Fruit fly (Drosophila melanogaster): Measurements from ENCODE around the gene dnk.

Gene dnk

dm6 chr3R:18983614-18984185 lies 2.9 kb downstream of the dnk start, which contains the start of the genes snRNP-U1-C and gukh (continued):
- TF ChIP-seq CG15601 (tag; optimal IDR thresholded peaks at IDR 0.05) (peak; percentile 73), Mrtf (GFP tag; IDR thresholded peaks at IDR 0.05) (peak; percentile 81), NfI (GFP tag; optimal IDR thresholded peaks at IDR 0.05) (peak; percentile 89), Ada2b (GFP tag; IDR thresholded peaks at IDR 0.05) (peak; percentile 87), Aef1 (GFP tag; IDR thresholded peaks at IDR 0.05) (no peak; the same call in 2 of the 3 replicates), zf30C (GFP tag; optimal IDR thresholded peaks at IDR 0.05) (no peak), CG12659 (GFP tag; optimal IDR thresholded peaks at IDR 0.05) (peak; percentile 92), CG13296 (GFP tag; optimal IDR thresholded peaks at IDR 0.05) (peak; percentile 74), Nf-YC (tag; optimal IDR thresholded peaks at IDR 0.05) (peak; percentile 74), NC2β (GFP tag; optimal IDR thresholded peaks at IDR 0.05) (peak; percentile 38), CG6854 (GFP tag; optimal IDR thresholded peaks at IDR 0.05) (peak; percentile 18), trem (tag; optimal IDR thresholded peaks at IDR 0.05) (peak; percentile 85), al (GFP tag; IDR thresholded peaks at IDR 0.05) (peak; percentile 82), dysf (GFP tag; IDR thresholded peaks at IDR 0.05) (peak; percentile 84), Chrac-16 (GFP tag; optimal IDR thresholded peaks at IDR 0.05) (peak; percentile 82), jigr1 (GFP tag; IDR thresholded peaks at IDR 0.05) (no peak), Myb (GFP tag; optimal IDR thresholded peaks at IDR 0.05) (peak; percentile 70), B-H2 (GFP tag; optimal IDR thresholded peaks at IDR 0.05) (peak; percentile 87), CG7372 (GFP tag; IDR thresholded peaks at IDR 0.05) (peak; percentile 88), CG5953 (GFP tag; IDR thresholded peaks at IDR 0.05) (peak; percentile 85), CG15514 (GFP tag; optimal IDR thresholded peaks at IDR 0.05) (peak; percentile 79), CG10321 (GFP tag; IDR thresholded peaks at IDR 0.05) (peak; percentile 25; the same call in 1 of the 2 replicates), pnt (GFP tag; optimal IDR thresholded peaks at IDR 0.05) (peak; percentile 36), aop (GFP tag; IDR thresholded peaks at IDR 0.05) (peak; percentile 58), Fer3 (tag; optimal IDR thresholded peaks at IDR 0.05) (peak; percentile 86), Bgb (GFP tag; IDR thresholded peaks at IDR 0.05; ENCODE audit: partially characterized antibody) (peak; percentile 66), CG7839 (tag; optimal IDR thresholded peaks at IDR 0.05) (peak; percentile 82), br (optimal IDR thresholded peaks at IDR 0.05) (no peak), crol (GFP tag; IDR thresholded peaks at IDR 0.05) (no peak), bbx (GFP tag; IDR thresholded peaks at IDR 0.05; ENCODE audit: partially characterized antibody) (peak; percentile 53; the same call in 1 of the 2 replicates), ash1 (GFP tag; optimal IDR thresholded peaks at IDR 0.05) (no peak), CG14860 (GFP tag; IDR thresholded peaks at IDR 0.05; ENCODE audit: partially characterized antibody) (0 out of 3 replicates have a peak, but pooled peaks have one; percentile 32), Lpt (GFP tag; optimal IDR thresholded peaks at IDR 0.05) (no peak), CG7556 (GFP tag; optimal IDR thresholded peaks at IDR 0.05) (peak; percentile 77), CG13424 (tag; optimal IDR thresholded peaks at IDR 0.05) (peak; percentile 88), bcd (GFP tag; optimal IDR thresholded peaks at IDR 0.05) (peak; percentile 77), CG5245 (GFP tag; optimal IDR thresholded peaks at IDR 0.05) (peak; percentile 60), Deaf1 (tag; optimal IDR thresholded peaks at IDR 0.05) (peak; percentile 72), pita (GFP tag; optimal IDR thresholded peaks at IDR 0.05) (peak; percentile 95), Hr39 (optimal IDR thresholded peaks at IDR 0.05) (no peak), CG7786 (GFP tag; optimal IDR thresholded peaks at IDR 0.05) (no peak), CG11560 (tag; IDR thresholded peaks at IDR 0.05) (peak; percentile 68; the same call in 2 of the 3 replicates), sug (tag; optimal IDR thresholded peaks at IDR 0.05) (peak; percentile 80), CoRest (tag; optimal IDR thresholded peaks at IDR 0.05) (peak; percentile 82), CG9797 (GFP tag; optimal IDR thresholded peaks at IDR 0.05) (peak; percentile 99), jumu (GFP tag; optimal IDR thresholded peaks at IDR 0.05) (peak; percentile 18), zfh2 (GFP tag; optimal IDR thresholded peaks at IDR 0.05) (peak; percentile 51), CG33557 (GFP tag; optimal IDR thresholded peaks at IDR 0.05) (peak; percentile 38), CG18764 (GFP tag; optimal IDR thresholded peaks at IDR 0.05) (peak; percentile 56), Usf (GFP tag; optimal IDR thresholded peaks at IDR 0.05) (peak; percentile 14), ems (GFP tag; optimal IDR thresholded peaks at IDR 0.05) (peak; percentile 26)

All from whole organism, embryonic.